Worm (Caenorhabditis elegans) whole organism, L3 larva: Measurements from ENCODE around the gene F45D3.1.
A peak's percentile ranks its signal among the peaks of the same experiment; 100 is the strongest.

Source experiments
- R02D3.7 ChIP-seq: fragments of 150-350 bp; optimal IDR thresholded peaks from 2 replicates; lab custom pipeline; 2014; ENCODE audit warnings: missing biosample characterization, missing genetic modification characterization
- ZK546.5 ChIP-seq: sonication (generic microtip); optimal IDR thresholded peaks from 2 replicates; lab custom pipeline; 2017; ENCODE audit warnings: missing biosample characterization, missing genetic modification characterization
- aly-2 ChIP-seq: fragments of 150-350 bp; optimal IDR thresholded peaks from 2 replicates; lab custom pipeline; 2014; ENCODE audit warnings: missing biosample characterization, missing genetic modification characterization
- ceh-16 ChIP-seq: sonication (generic microtip); optimal IDR thresholded peaks from 2 replicates; lab custom pipeline; 2017; ENCODE audit warnings: missing biosample characterization, missing genetic modification characterization
- ceh-28 ChIP-seq: fragments of 150-350 bp; optimal IDR thresholded peaks from 2 replicates; lab custom pipeline; 2014; ENCODE audit warnings: missing biosample characterization, missing genetic modification reagents, missing genetic modification characterization
- ceh-82 ChIP-seq: fragments of 150-350 bp; optimal IDR thresholded peaks from 2 replicates; lab custom pipeline; 2014; ENCODE audit warnings: missing biosample characterization, missing genetic modification characterization
- ceh-9 ChIP-seq: sonication (generic microtip); optimal IDR thresholded peaks from 2 replicates; lab custom pipeline; 2018; ENCODE audit warnings: missing biosample characterization, missing genetic modification characterization
- daf-12 ChIP-seq: fragments of 150-350 bp; optimal IDR thresholded peaks from 2 replicates; lab custom pipeline; 2014; ENCODE audit warnings: missing biosample characterization, missing genetic modification reagents, missing genetic modification characterization
- egl-27 ChIP-seq: sonication (generic microtip); optimal IDR thresholded peaks from 4 replicates; lab custom pipeline; 2017; ENCODE audit warnings: missing biosample characterization, missing genetic modification reagents, missing genetic modification characterization
- elt-1 ChIP-seq: fragments of 150-350 bp; optimal IDR thresholded peaks from 2 replicates; lab custom pipeline; 2014; ENCODE audit warnings: missing biosample characterization, missing genetic modification characterization
- elt-2 ChIP-seq: sonication (generic microtip); optimal IDR thresholded peaks from 2 replicates; lab custom pipeline; 2016; ENCODE audit warnings: missing genetic modification reagents, mild to moderate bottlenecking, missing genetic modification characterization, missing compliant biosample characterization
- elt-3 ChIP-seq, 3 experiments: fragments of 150-350 bp in 1 of 3; sonication (generic microtip) in 2 of 3; optimal IDR thresholded peaks; 2 replicates in 2 of 3; 4 replicates in 1 of 3; lab custom pipeline; 2014 to 2017; ENCODE audit warnings: missing biosample characterization in 3 of 3, missing genetic modification characterization in 3 of 3
- eor-1 ChIP-seq, 2 experiments: fragments of 150-350 bp; optimal IDR thresholded peaks; 2 replicates each; lab custom pipeline; 2014 to 2018; ENCODE audit warnings: missing biosample characterization in 2 of 2, missing genetic modification characterization in 2 of 2
- fkh-10 ChIP-seq: sonication (generic microtip); optimal IDR thresholded peaks from 2 replicates; lab custom pipeline; 2017; ENCODE audit warnings: missing biosample characterization, missing genetic modification reagents, missing genetic modification characterization
- fkh-2 ChIP-seq: fragments of 150-350 bp; optimal IDR thresholded peaks from 2 replicates; lab custom pipeline; 2014; ENCODE audit warnings: missing biosample characterization, missing genetic modification reagents, missing genetic modification characterization
- fos-1 ChIP-seq: fragments of 150-350 bp; optimal IDR thresholded peaks from 2 replicates; lab custom pipeline; 2014; ENCODE audit warnings: missing biosample characterization, missing genetic modification characterization
- hmg-11 ChIP-seq: sonication (generic microtip); optimal IDR thresholded peaks from 2 replicates; lab custom pipeline; 2016; ENCODE audit warnings: missing genetic modification characterization, missing compliant biosample characterization
- lin-39 ChIP-seq: fragments of 150-350 bp; optimal IDR thresholded peaks from 2 replicates; lab custom pipeline; 2018; ENCODE audit warnings: missing biosample characterization, missing genetic modification reagents, missing genetic modification characterization
- lsy-12 ChIP-seq: sonication (generic microtip); optimal IDR thresholded peaks from 2 replicates; lab custom pipeline; 2016; ENCODE audit warnings: mild to moderate bottlenecking, missing genetic modification characterization, missing compliant biosample characterization
- mdl-1 ChIP-seq: fragments of 150-350 bp; optimal IDR thresholded peaks from 2 replicates; lab custom pipeline; 2014; ENCODE audit warnings: missing biosample characterization, missing genetic modification characterization
- nfya-1 ChIP-seq: sonication (generic microtip); optimal IDR thresholded peaks from 2 replicates; lab custom pipeline; 2017; ENCODE audit warnings: missing genetic modification characterization, mild to moderate bottlenecking, missing compliant biosample characterization, antibody characterized with exemption, moderate library complexity; ENCODE audit not compliant: insufficient read depth
- nhr-237 ChIP-seq: fragments of 150-350 bp; optimal IDR thresholded peaks from 2 replicates; lab custom pipeline; 2014; ENCODE audit warnings: missing biosample characterization, missing genetic modification characterization
- nhr-25 ChIP-seq: sonication (generic microtip); optimal IDR thresholded peaks from 2 replicates; lab custom pipeline; 2017; ENCODE audit warnings: missing biosample characterization, missing genetic modification characterization
- nhr-43 ChIP-seq: sonication (generic microtip); optimal IDR thresholded peaks from 2 replicates; lab custom pipeline; 2016; ENCODE audit warnings: mild to moderate bottlenecking, missing genetic modification characterization, missing compliant biosample characterization; ENCODE audit not compliant: poor library complexity, severe bottlenecking
- nhr-76 ChIP-seq: fragments of 150-350 bp; sonication (generic microtip); optimal IDR thresholded peaks from 5 replicates; lab custom pipeline; 2014; ENCODE audit warnings: missing biosample characterization, missing genetic modification characterization
- pha-4 ChIP-seq: fragments of 150-350 bp; optimal IDR thresholded peaks from 2 replicates; lab custom pipeline; 2014; ENCODE audit warnings: missing biosample characterization, missing genetic modification reagents, missing genetic modification characterization
- pqm-1 ChIP-seq: fragments of 150-350 bp; optimal IDR thresholded peaks from 2 replicates; lab custom pipeline; 2017; ENCODE audit warnings: missing biosample characterization, missing genetic modification characterization, inconsistent platforms
- snpc-4 ChIP-seq: fragments of 150-350 bp; optimal IDR thresholded peaks from 2 replicates; lab custom pipeline; 2014; ENCODE audit warnings: missing biosample characterization, missing genetic modification characterization
- tbx-2 ChIP-seq: sonication (generic microtip); optimal IDR thresholded peaks from 2 replicates; lab custom pipeline; 2016; ENCODE audit warnings: mild to moderate bottlenecking, missing genetic modification characterization, missing compliant biosample characterization
- unc-62 ChIP-seq: fragments of 150-350 bp; sonication (generic microtip); optimal IDR thresholded peaks from 4 replicates; lab custom pipeline; 2014; ENCODE audit warnings: missing biosample characterization, missing genetic modification reagents, missing genetic modification characterization
- zag-1 ChIP-seq: fragments of 150-350 bp; optimal IDR thresholded peaks from 2 replicates; lab custom pipeline; 2014; ENCODE audit warnings: missing biosample characterization, missing genetic modification characterization
- ztf-4 ChIP-seq: fragments of 150-350 bp; optimal IDR thresholded peaks from 2 replicates; lab custom pipeline; 2014; ENCODE audit warnings: missing biosample characterization, missing genetic modification characterization

F45D3.1 gene

ce11 chrV:12530129-12530528 is 3.3 kb downstream of the F45D3.1 start:
- TF ChIP-seq ZK546.5 (tag; lab: Kevin White, UChicago) (no peak), eor-1 (tag; optimal IDR thresholded peaks at IDR 0.05; lab: Kevin White, UChicago) (no peak), nfya-1 (tag; lab: Kevin White, UChicago) (peak; percentile 33), unc-62 (GFP tag; lab: Kevin White, UChicago) (peak; percentile 53), ztf-4 (tag; lab: Kevin White, UChicago) (no peak), zag-1 (tag; lab: Kevin White, UChicago) (peak; percentile 27), fkh-10 (GFP tag; lab: Kevin White, UChicago) (peak; percentile 84), aly-2 (tag; lab: Kevin White, UChicago) (no peak), tbx-2 (tag; lab: Kevin White, UChicago) (peak; percentile 56), egl-27 (tag; lab: Kevin White, UChicago) (no peak), daf-12 (tag; lab: Kevin White, UChicago) (peak; percentile 27), ceh-16 (peak; percentile 65), hmg-11 (peak; percentile 16), elt-1 (peak; percentile 68)

- TF ChIP-seq lin-39 (tag; lab: Kevin White, UChicago) = no peak
- TF ChIP-seq ztf-4 (tag; lab: Kevin White, UChicago) = no peak
- no peak for TF ChIP-seq fkh-2 (tag; lab: Kevin White, UChicago)
- TF ChIP-seq snpc-4 (tag; lab: Kevin White, UChicago) = no peak
- TF ChIP-seq ceh-28 (tag; lab: Kevin White, UChicago) = no peak
- no peak for TF ChIP-seq aly-2 (tag; lab: Kevin White, UChicago)
Measured at ce11 chrV:12531084-12531483, 4.2 kb downstream of the F45D3.1 start.

- TF ChIP-seq elt-2 (peak; percentile 66), mdl-1 (no peak), nhr-76 (tag; lab: Kevin White, UChicago) (no peak), R02D3.7 (tag; lab: Kevin White, UChicago) (no peak), ceh-9 (tag; lab: Kevin White, UChicago) (no peak), ZK546.5 (tag; lab: Kevin White, UChicago) (no peak), lsy-12 (tag; lab: Kevin White, UChicago) (no peak), pqm-1 (tag; lab: Kevin White, UChicago) (peak; percentile 44), elt-1 (no peak), fos-1 (tag; lab: Kevin White, UChicago) (no peak)
Measured at ce11 chrV:12532369-12532768, 5.5 kb downstream of the F45D3.1 start.

DNA sequence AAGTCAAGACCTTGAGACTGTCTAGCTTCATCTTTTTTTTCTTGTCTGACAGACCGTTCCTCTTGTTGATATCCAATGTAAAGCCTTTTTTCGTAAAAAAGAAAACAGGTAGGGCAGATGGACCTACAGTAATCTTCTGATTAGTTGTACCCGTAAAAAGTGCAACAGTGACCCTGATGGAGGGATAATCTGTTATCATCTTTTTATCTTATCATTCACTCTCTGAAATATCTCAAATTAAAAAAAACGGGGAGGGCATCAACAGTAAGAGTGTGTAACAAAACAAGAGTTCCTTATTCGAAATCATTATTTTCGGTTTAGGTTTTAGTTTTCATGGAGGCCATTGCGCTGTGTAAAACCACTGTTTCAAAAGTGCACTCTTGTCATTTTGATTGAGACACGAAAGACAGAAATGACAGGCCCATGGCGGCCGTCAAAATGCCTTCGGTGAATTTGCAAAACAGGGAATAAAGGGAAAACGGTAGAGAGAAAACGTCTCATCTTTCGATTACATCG is 6.8 kb downstream of the F45D3.1 start:
- TF ChIP-seq ceh-82 (tag; lab: Kevin White, UChicago) = no peak
- TF ChIP-seq unc-62 (GFP tag; lab: Kevin White, UChicago) = peak; percentile 88
- TF ChIP-seq nhr-43 (tag; lab: Kevin White, UChicago) = peak; percentile 55
- peak; percentile 30 for TF ChIP-seq nfya-1 (tag; lab: Kevin White, UChicago)
- peak; percentile 26 for TF ChIP-seq daf-12 (tag; lab: Kevin White, UChicago)
- peak; percentile 81 for TF ChIP-seq nhr-25
- TF ChIP-seq elt-1 = peak; percentile 25
- TF ChIP-seq pqm-1 (tag; lab: Kevin White, UChicago) = no peak
- TF ChIP-seq elt-3 (tag; optimal IDR thresholded peaks at IDR 0.05; lab: Kevin White, UChicago) = peak; percentile 40 to 97 (median 51)
- TF ChIP-seq fkh-10 (GFP tag; lab: Kevin White, UChicago) = no peak

DNA sequence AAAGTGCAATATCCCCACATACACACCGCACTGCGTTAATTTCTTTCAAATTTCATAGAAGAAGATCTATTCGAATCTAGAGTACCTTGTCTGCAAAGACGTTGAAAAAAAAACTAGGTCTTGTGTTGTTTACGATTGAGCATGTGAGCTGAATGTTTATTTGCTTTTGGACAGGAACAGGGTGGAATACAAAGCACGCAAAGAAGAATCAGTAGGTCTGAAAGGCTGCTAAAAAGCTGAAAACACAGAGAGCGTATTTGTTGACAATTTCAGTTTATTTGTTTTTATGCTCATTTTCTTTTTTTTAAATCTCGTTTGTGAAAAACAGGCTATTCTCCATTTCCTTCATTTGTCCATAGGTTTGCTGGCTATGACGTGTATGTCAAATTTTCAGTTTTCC is 8.1 kb downstream of the F45D3.1 start:
- TF ChIP-seq pha-4 (tag; lab: Kevin White, UChicago) (peak; percentile 26), nhr-237 (tag; lab: Kevin White, UChicago) (no peak)
- TF ChIP-seq, all 47 proteins: peak for 1
